Fruit fly (Drosophila melanogaster): ENCODE results near the gene MED6.
A peak's percentile ranks its signal among the peaks of the same experiment; 100 is the strongest.

The MED6 gene

dm6 chr3R:9774821-9775220 is 6.0 kb upstream of the MED6 start, which contains the start of gene topi:
Gene topi, plus strand, starts transcription at chr3R:9775121.
- TF ChIP-seq CTCF (optimal IDR thresholded peaks at IDR 0.05) = no peak
- no peak for TF ChIP-seq CG8478 (optimal IDR thresholded peaks at IDR 0.05)

dm6 chr3R:9774147-9774546 is 5.4 kb upstream of the MED6 start, which contains the start of gene Whamy:
Gene Whamy, minus strand, starts transcription at chr3R:9774419.
- TF ChIP-seq CG8478 (optimal IDR thresholded peaks at IDR 0.05) = no peak
- no peak for TF ChIP-seq CTCF (optimal IDR thresholded peaks at IDR 0.05)

DNA sequence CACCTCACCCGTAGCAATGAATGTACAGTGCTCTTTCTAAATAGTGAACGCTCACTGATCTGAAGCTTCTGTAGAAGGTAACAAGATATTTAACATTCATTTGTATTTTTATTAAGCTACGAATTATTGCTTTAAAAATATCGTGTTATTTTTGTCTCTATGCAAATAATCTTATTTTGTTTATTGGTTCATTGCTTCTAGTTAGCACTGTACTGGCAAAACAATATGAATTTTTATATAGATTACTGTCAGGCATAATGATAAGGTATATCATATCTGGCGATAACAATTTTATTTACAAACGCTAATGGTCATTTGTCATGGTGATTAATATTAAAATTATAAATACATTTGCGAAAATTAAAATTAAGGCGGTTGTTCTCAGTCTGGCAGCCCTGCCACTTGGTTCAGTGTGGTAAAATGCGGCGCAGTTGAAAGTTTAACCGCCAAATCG is 2.8 kb upstream of the MED6 start, which contains the start of gene CG9471:
Gene CG9471, minus strand, starts transcription at position 24 of the 454 bp plus-strand sequence.
- TF ChIP-seq CTCF (optimal IDR thresholded peaks at IDR 0.05) (no peak), CG8478 (optimal IDR thresholded peaks at IDR 0.05) (no peak)

DNA sequence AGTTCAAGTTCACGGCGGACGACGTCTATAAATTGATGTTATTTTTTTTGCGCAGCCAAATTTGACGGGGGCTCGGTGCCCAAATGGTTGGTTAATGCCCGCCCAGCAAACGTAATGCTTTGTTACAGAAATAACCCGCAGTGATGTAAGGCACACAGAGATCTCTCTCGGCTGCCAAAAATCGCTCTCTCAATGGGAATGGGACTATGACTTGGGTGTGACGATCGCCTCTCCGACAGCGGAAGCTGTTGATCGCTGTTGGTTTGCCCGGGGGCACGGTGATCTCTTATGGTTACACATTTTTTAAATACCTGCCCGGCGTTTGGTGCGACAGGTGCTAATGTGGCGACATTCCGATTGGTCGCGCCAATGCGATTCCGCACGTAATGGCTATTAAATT is 1.3 kb upstream of the MED6 start:
- TF ChIP-seq CG8478 (optimal IDR thresholded peaks at IDR 0.05) (no peak), CTCF (optimal IDR thresholded peaks at IDR 0.05) (no peak)

DNA sequence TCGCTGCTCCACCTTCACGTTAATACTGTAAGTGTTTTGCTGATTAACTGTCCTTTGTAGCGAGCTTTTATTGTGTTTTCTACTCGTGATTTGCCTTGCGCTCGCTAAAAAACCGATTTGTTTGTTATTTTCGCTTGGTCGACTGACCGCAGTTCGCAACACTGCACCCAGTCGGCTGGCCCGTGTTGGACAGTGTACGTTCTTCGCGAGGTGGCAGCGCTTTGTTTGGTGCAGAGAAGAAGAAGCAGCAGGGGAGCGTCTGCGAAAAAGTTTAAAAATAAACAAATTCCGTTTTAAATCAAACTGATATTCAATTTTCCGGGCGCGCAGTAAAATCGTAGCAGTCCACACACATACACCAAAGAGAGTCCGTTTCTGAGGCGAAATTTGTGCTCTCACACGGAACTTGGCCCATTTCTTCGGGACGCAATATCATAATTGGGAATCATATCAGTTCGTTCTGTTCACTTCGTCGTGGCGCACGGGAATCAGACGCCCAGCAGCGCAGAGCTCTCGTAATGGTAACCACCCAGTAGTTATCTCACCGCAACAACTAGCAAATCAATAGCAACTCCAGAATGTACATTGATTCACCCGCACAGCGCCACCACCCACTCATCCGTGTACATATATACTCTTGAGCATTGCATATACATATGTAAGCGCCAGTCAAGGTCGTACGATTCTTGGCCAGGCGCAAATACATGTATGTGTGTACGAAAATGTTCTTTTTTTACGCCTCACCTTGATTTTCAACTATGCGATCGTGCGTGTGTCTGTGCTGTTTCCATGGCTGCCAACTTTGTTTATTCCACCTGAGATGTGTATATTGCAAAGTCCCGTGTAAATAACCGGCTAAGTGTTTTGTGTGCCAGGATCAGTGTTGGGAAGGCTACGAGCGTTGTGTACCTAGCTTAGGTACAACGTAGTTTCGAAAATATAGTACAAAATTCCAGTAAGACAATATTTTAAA is 878 bp downstream of the MED6 start, which contains the start of gene Naa80:
Gene Naa80, plus strand, starts transcription at position 215 of the 973 bp plus-strand sequence.
- TF ChIP-seq CTCF (optimal IDR thresholded peaks at IDR 0.05) (peak in 1 of 2 experiments; percentile 16), CG8478 (optimal IDR thresholded peaks at IDR 0.05) (no peak)

DNA sequence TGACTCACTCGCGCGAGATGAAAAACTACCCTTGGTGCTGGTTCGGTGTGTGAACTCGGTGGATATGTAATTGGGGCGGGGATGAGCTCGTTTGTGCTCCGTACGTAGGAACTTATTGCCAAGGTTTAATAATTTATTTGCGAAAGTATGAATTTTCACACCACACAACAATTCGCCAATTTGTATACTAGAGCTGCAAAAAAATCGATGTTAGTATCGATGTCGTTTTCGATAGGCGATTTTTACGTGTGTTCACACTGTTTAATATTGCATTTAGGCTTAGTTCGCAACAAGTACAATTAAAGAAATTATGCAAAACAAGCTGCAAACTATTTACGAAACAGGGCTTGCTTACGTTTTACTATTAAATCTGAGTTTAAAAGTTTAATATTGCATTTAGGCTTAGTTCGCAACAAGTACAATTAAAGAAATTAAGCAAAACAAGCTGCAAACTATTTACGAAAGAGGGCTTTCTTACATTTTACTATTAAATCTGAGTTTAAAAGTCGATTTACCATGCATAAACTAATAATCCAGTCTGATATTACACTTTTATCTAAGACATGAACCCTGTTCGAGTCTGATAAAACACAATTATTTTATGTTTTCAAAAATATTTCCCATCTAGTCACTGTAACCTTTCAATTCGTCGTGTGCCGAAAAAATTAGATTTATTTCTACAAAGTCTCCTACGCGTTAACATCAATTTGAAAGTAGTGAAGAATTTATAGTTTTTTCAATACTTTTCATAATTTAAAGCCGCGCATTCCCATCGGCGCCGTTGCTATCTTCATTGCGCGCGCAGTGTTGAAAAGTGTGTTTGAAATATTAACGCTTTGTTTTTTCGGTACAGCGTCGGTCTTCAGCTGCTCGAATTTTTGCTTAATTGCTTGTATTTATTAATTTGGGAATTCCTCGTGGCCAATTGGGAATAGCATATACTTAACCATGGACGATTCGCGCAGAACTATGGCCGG is 5.5 kb downstream of the MED6 start, which contains the start of the genes Snap24 and CG8478:
Gene Snap24, minus strand, starts transcription at position 196 of the 977 bp plus-strand sequence.
Gene CG8478, plus strand, starts transcription at position 696 of the 977 bp plus-strand sequence.
- TF ChIP-seq CTCF (optimal IDR thresholded peaks at IDR 0.05) (no peak), CG8478 (optimal IDR thresholded peaks at IDR 0.05) (no peak)

dm6 chr3R:9759360-9760191 is 9.2 kb downstream of the MED6 start, which contains the start of gene Mpi:
Gene Mpi, plus strand, starts transcription at chr3R:9759622.
- TF ChIP-seq CG8478 (optimal IDR thresholded peaks at IDR 0.05) = no peak
- TF ChIP-seq CTCF (optimal IDR thresholded peaks at IDR 0.05) = no peak

- no peak for TF ChIP-seq CG8478 (optimal IDR thresholded peaks at IDR 0.05)
- no peak for TF ChIP-seq CTCF (optimal IDR thresholded peaks at IDR 0.05)
Measured at dm6 chr3R:9756187-9756586, 12.6 kb downstream of the MED6 start, which contains the start of the genes Alg12 and Rpt3R. Gene Alg12, plus strand, starts transcription at chr3R:9756491. Gene Rpt3R, minus strand, starts transcription at chr3R:9756510.

dm6 chr3R:9754487-9754886 is 14.3 kb downstream of the MED6 start, which contains the start of gene Tti1:
Gene Tti1, minus strand, starts transcription at chr3R:9754686.
- TF ChIP-seq CG8478 (optimal IDR thresholded peaks at IDR 0.05) = no peak
- TF ChIP-seq CTCF (optimal IDR thresholded peaks at IDR 0.05) = no peak

dm6 chr3R:9747900-9748663 is 20.7 kb downstream of the MED6 start:
- no peak for TF ChIP-seq CTCF (optimal IDR thresholded peaks at IDR 0.05)
- no peak for TF ChIP-seq CG8478 (optimal IDR thresholded peaks at IDR 0.05)

DNA sequence ATGACTTTTGCATAAGTTTGCCTTT is 21.1 kb downstream of the MED6 start, which contains the start of gene PpD3:
Gene PpD3, plus strand, starts transcription at position 1 of the 25 bp plus-strand sequence.
- TF ChIP-seq CG8478 (optimal IDR thresholded peaks at IDR 0.05) (no peak), CTCF (optimal IDR thresholded peaks at IDR 0.05) (no peak)

- no peak for TF ChIP-seq CTCF (optimal IDR thresholded peaks at IDR 0.05)
- TF ChIP-seq CG8478 (optimal IDR thresholded peaks at IDR 0.05) = no peak
Measured at dm6 chr3R:9747272-9747874, 21.4 kb downstream of the MED6 start, which contains the start of gene CG12948. Gene CG12948, minus strand, starts transcription at chr3R:9747744.

- TF ChIP-seq CTCF (optimal IDR thresholded peaks at IDR 0.05) (no peak), CG8478 (optimal IDR thresholded peaks at IDR 0.05) (no peak)
Measured at dm6 chr3R:9746267-9746666, 22.5 kb downstream of the MED6 start, which contains the start of gene CG34409. Gene CG34409, minus strand, starts transcription at chr3R:9746367.

All from S2 (cell line).